Worm (Caenorhabditis elegans) whole organism, L4 larva: ENCODE measurements around the gene F38B2.6.

Experiments used
- Y75B8A.6 ChIP-seq: fragments of 200-800 bp; sonication (Bioruptor generic); IDR thresholded peaks from 2 replicates; pipeline ENCODE4 v1.3.6; 2022; ENCODE audit warnings: missing genetic modification reagents, missing genetic modification characterization, missing compliant biosample characterization
- aha-1 ChIP-seq: fragments of 150-350 bp; peaks from one replicate; lab custom pipeline; 2014; ENCODE audit warnings: missing biosample characterization, missing genetic modification characterization
- ceh-20 ChIP-seq: fragments of 200-800 bp; sonication (Bioruptor generic); IDR thresholded peaks from 2 replicates; pipeline ENCODE4 v1.3.6; 2022; ENCODE audit warnings: missing genetic modification reagents, missing genetic modification characterization, missing compliant biosample characterization
- ceh-28 ChIP-seq: fragments of 150-350 bp; optimal IDR thresholded peaks from 2 replicates; lab custom pipeline; 2014; ENCODE audit warnings: missing biosample characterization, missing genetic modification reagents, missing genetic modification characterization
- ceh-32 ChIP-seq: sonication (generic microtip); optimal IDR thresholded peaks from 2 replicates; lab custom pipeline; 2016; ENCODE audit warnings: mild to moderate bottlenecking, missing genetic modification characterization, missing compliant biosample characterization; ENCODE audit not compliant: poor library complexity
- ceh-44 ChIP-seq: fragments of 200-800 bp; sonication (Bioruptor generic); IDR thresholded peaks from 2 replicates; pipeline ENCODE4 v1.3.6; 2022; ENCODE audit warnings: missing genetic modification reagents, missing genetic modification characterization, missing compliant biosample characterization
- ceh-62 ChIP-seq: sonication (generic microtip); optimal IDR thresholded peaks from 2 replicates; lab custom pipeline; 2017; ENCODE audit warnings: missing biosample characterization, missing genetic modification characterization
- ces-1 ChIP-seq: fragments of 150-350 bp; sonication (generic microtip); optimal IDR thresholded peaks from 4 replicates; lab custom pipeline; 2014; ENCODE audit warnings: missing biosample characterization, missing genetic modification reagents, missing genetic modification characterization
- cey-2 ChIP-seq: sonication (generic microtip); optimal IDR thresholded peaks from 3 replicates; lab custom pipeline; 2017; ENCODE audit warnings: missing genetic modification characterization, mild to moderate bottlenecking, missing compliant biosample characterization, antibody characterized with exemption, borderline replicate concordance; ENCODE audit not compliant: insufficient read depth
- ctbp-1 ChIP-seq: fragments of 200-800 bp; sonication (Bioruptor generic); IDR thresholded peaks from 2 replicates; pipeline ENCODE4 v1.3.6; 2022; ENCODE audit warnings: missing genetic modification reagents, missing genetic modification characterization, missing compliant biosample characterization
- dmd-6 ChIP-seq: fragments of 200-800 bp; sonication (Bioruptor generic); IDR thresholded peaks from 2 replicates; pipeline ENCODE4 v1.3.6; 2022; ENCODE audit warnings: missing genetic modification reagents, missing genetic modification characterization, missing compliant biosample characterization
- dmd-9 ChIP-seq: fragments of 200-800 bp; sonication (Bioruptor generic); IDR thresholded peaks from 2 replicates; pipeline ENCODE4 v1.3.6; 2022; ENCODE audit warnings: missing genetic modification reagents, missing genetic modification characterization, missing compliant biosample characterization
- hlh-11 ChIP-seq: fragments of 200-800 bp; sonication (Bioruptor generic); optimal IDR thresholded peaks from 2 replicates; lab custom pipeline; 2018; ENCODE audit warnings: mild to moderate bottlenecking, missing genetic modification characterization, missing compliant biosample characterization
- hlh-30 ChIP-seq: sonication (generic microtip); optimal IDR thresholded peaks from 2 replicates; lab custom pipeline; 2017; ENCODE audit warnings: antibody characterized with exemption, mild to moderate bottlenecking, missing genetic modification characterization, missing compliant biosample characterization; ENCODE audit not compliant: insufficient read depth
- lim-7 ChIP-seq: fragments of 200-800 bp; sonication (Bioruptor generic); IDR thresholded peaks from 2 replicates; pipeline ENCODE4 v1.3.6; 2022; ENCODE audit warnings: missing genetic modification characterization, missing compliant biosample characterization
- lin-39 ChIP-seq: fragments of 150-350 bp; optimal IDR thresholded peaks from 2 replicates; lab custom pipeline; 2014; ENCODE audit warnings: missing biosample characterization, missing genetic modification reagents, missing genetic modification characterization
- lir-3 ChIP-seq: sonication (generic microtip); optimal IDR thresholded peaks from 2 replicates; lab custom pipeline; 2016; ENCODE audit warnings: mild to moderate bottlenecking, missing genetic modification characterization, missing compliant biosample characterization
- lsy-2 ChIP-seq, 2 experiments: fragments of 150-350 bp in 1 of 2; sonication (generic microtip) in 1 of 2; optimal IDR thresholded peaks; 2 replicates each; lab custom pipeline; 2014 to 2017; ENCODE audit warnings: missing biosample characterization in 2 of 2, missing genetic modification characterization in 2 of 2
- mdl-1 ChIP-seq, 2 experiments: fragments of 150-350 bp in 1 of 2; sonication (generic microtip) in 1 of 2; optimal IDR thresholded peaks; 2 replicates each; lab custom pipeline; 2014 to 2017; ENCODE audit warnings: missing biosample characterization in 2 of 2, missing genetic modification characterization in 2 of 2
- mdt-29 ChIP-seq: fragments of 200-800 bp; sonication (Bioruptor generic); IDR thresholded peaks from 2 replicates; pipeline ENCODE4 v1.3.6; 2022; ENCODE audit warnings: missing genetic modification reagents, missing genetic modification characterization, missing compliant biosample characterization
- mep-1 ChIP-seq: fragments of 150-350 bp; sonication (generic microtip); optimal IDR thresholded peaks from 3 replicates; lab custom pipeline; 2014; ENCODE audit warnings: missing biosample characterization, missing genetic modification characterization
- nhr-28 ChIP-seq: fragments of 150-350 bp; optimal IDR thresholded peaks from 2 replicates; lab custom pipeline; 2014; ENCODE audit warnings: missing biosample characterization, missing genetic modification characterization
- nhr-77 ChIP-seq: fragments of 150-350 bp; optimal IDR thresholded peaks from 2 replicates; lab custom pipeline; 2014; ENCODE audit warnings: missing biosample characterization, missing genetic modification characterization
- pha-4 ChIP-seq, 2 experiments: fragments of 150-350 bp in 1 of 2; fragments of 200-800 bp in 1 of 2; sonication (Bioruptor generic) in 1 of 2; IDR thresholded peaks in 1 of 2; optimal IDR thresholded peaks in 1 of 2; 2 replicates each; pipeline versions ENCODE4 v1.3.6 to Lab custom; 2014 to 2022; ENCODE audit warnings: missing genetic modification characterization in 2 of 2, missing genetic modification reagents in 2 of 2, missing biosample characterization in 1 of 2, missing compliant biosample characterization in 1 of 2
- pqm-1 ChIP-seq: sonication (generic microtip); optimal IDR thresholded peaks from 2 replicates; lab custom pipeline; 2017; ENCODE audit warnings: missing biosample characterization, missing genetic modification characterization
- rbr-2 ChIP-seq: sonication (generic microtip); optimal IDR thresholded peaks from 2 replicates; lab custom pipeline; 2016; ENCODE audit warnings: missing genotype, missing genetic modification characterization, missing compliant biosample characterization
- spr-3 ChIP-seq: fragments of 200-800 bp; sonication (Bioruptor generic); optimal IDR thresholded peaks from 2 replicates; lab custom pipeline; 2018; ENCODE audit warnings: mild to moderate bottlenecking, missing genetic modification characterization, missing compliant biosample characterization
- tra-1 ChIP-seq: fragments of 200-800 bp; sonication (Bioruptor generic); IDR thresholded peaks from 2 replicates; pipeline ENCODE4 v1.3.6; 2022; ENCODE audit warnings: missing genetic modification reagents, missing genetic modification characterization, missing compliant biosample characterization
- unc-39 ChIP-seq: sonication (generic microtip); optimal IDR thresholded peaks from 2 replicates; lab custom pipeline; 2017; ENCODE audit warnings: missing biosample characterization, missing genetic modification characterization
- unc-62 ChIP-seq, 3 experiments: fragments of 150-350 bp in 1 of 3; sonication (generic microtip); optimal IDR thresholded peaks in 2 of 3; peaks in 1 of 3; 1 replicate in 1 of 3; 2 replicates in 2 of 3; lab custom pipeline; 2014 to 2017; ENCODE audit warnings: missing biosample characterization in 3 of 3, missing genetic modification characterization in 3 of 3, missing genetic modification reagents in 3 of 3, missing genotype in 1 of 3
- zip-2 ChIP-seq: fragments of 150-350 bp; optimal IDR thresholded peaks from 2 replicates; lab custom pipeline; 2014; ENCODE audit warnings: missing biosample characterization, missing genetic modification characterization

Gene F38B2.6

ce11 chrX:11243604-11244003, 37.4 kb downstream of the F38B2.6 start:
- no peak for TF ChIP-seq Y75B8A.6
- TF ChIP-seq unc-39 (tag; lab: Kevin White, UChicago) = no peak
- TF ChIP-seq ceh-28 (tag; lab: Kevin White, UChicago) = no peak
- TF ChIP-seq ceh-44 (GFP tag; lab: Robert Waterston, UW) = no peak
- TF ChIP-seq cey-2 (tag; lab: Kevin White, UChicago) = no peak
- TF ChIP-seq ces-1 = no peak
- no peak for TF ChIP-seq zip-2 (tag; lab: Kevin White, UChicago)
- TF ChIP-seq unc-62 (GFP tag; optimal IDR thresholded peaks at IDR 0.05 in 1 of 2; lab: Kevin White, UChicago) = peak in 1 of 2 experiments; percentile 75
- no peak for TF ChIP-seq unc-62 (tag; optimal IDR thresholded peaks at IDR 0.05; lab: Kevin White, UChicago)
- no peak for TF ChIP-seq pqm-1 (tag; lab: Kevin White, UChicago)
- TF ChIP-seq ceh-32 (tag; lab: Kevin White, UChicago) = no peak
- peak; percentile 72 for TF ChIP-seq aha-1 (tag; lab: Kevin White, UChicago)
- TF ChIP-seq nhr-28 (tag; lab: Kevin White, UChicago) = no peak
- TF ChIP-seq mep-1 (tag; lab: Kevin White, UChicago) = no peak

ce11 chrX:11241479-11241878, 39.6 kb downstream of the F38B2.6 start:
- no peak for TF ChIP-seq unc-39 (tag; lab: Kevin White, UChicago)
- TF ChIP-seq lim-7 = no peak
- TF ChIP-seq unc-62 (GFP tag; optimal IDR thresholded peaks at IDR 0.05 in 1 of 2; lab: Kevin White, UChicago) = peak in 1 of 2 experiments; percentile 68
- TF ChIP-seq unc-62 (tag; optimal IDR thresholded peaks at IDR 0.05; lab: Kevin White, UChicago) = no peak
- TF ChIP-seq ceh-62 (tag; lab: Kevin White, UChicago) = no peak
- TF ChIP-seq lsy-2 (tag; optimal IDR thresholded peaks at IDR 0.05; lab: Kevin White, UChicago) = peak in 1 of 2 experiments; percentile 32
- TF ChIP-seq rbr-2 (tag; lab: Kevin White, UChicago) = peak; percentile 1
- TF ChIP-seq hlh-30 (tag; lab: Kevin White, UChicago) = peak; percentile 33
- no peak for TF ChIP-seq pha-4 (GFP tag; IDR thresholded peaks at IDR 0.05; lab: Robert Waterston, UW)
- no peak for TF ChIP-seq pha-4 (tag; optimal IDR thresholded peaks at IDR 0.05; lab: Kevin White, UChicago)
- TF ChIP-seq mdl-1 (tag; optimal IDR thresholded peaks at IDR 0.05; lab: Kevin White, UChicago) = peak in 1 of 2 experiments; percentile 41
- no peak for TF ChIP-seq lin-39 (tag; lab: Kevin White, UChicago)
- 0 out of 2 replicates have a peak, but pooled peaks have one; percentile 30 for TF ChIP-seq ctbp-1 (GFP tag; lab: Robert Waterston, UW)
- no peak for TF ChIP-seq dmd-9 (GFP tag; lab: Robert Waterston, UW)

- no peak for TF ChIP-seq spr-3 (GFP tag; lab: Kevin White, UChicago)
- TF ChIP-seq tra-1 (GFP tag; lab: Robert Waterston, UW) = no peak
- no peak for TF ChIP-seq mdt-29 (GFP tag; lab: Robert Waterston, UW)
- peak in 1 of 2 experiments; percentile 22 for TF ChIP-seq lsy-2 (tag; optimal IDR thresholded peaks at IDR 0.05; lab: Kevin White, UChicago)
- TF ChIP-seq nhr-77 (tag; lab: Kevin White, UChicago) = no peak
- TF ChIP-seq mdl-1 (tag; optimal IDR thresholded peaks at IDR 0.05; lab: Kevin White, UChicago) = peak in 1 of 2 experiments; percentile 6
- TF ChIP-seq dmd-6 (GFP tag; lab: Robert Waterston, UW) = 0 out of 2 replicates have a peak, but pooled peaks have one; percentile 8
- 0 out of 2 replicates have a peak, but pooled peaks have one; percentile 41 for TF ChIP-seq ceh-20 (GFP tag; lab: Robert Waterston, UW)
- TF ChIP-seq lir-3 (tag; lab: Kevin White, UChicago) = no peak
- no peak for TF ChIP-seq pha-4 (GFP tag; IDR thresholded peaks at IDR 0.05; lab: Robert Waterston, UW)
- no peak for TF ChIP-seq pha-4 (tag; optimal IDR thresholded peaks at IDR 0.05; lab: Kevin White, UChicago)
- peak; percentile 17 for TF ChIP-seq hlh-11 (tag; lab: Kevin White, UChicago)
- TF ChIP-seq hlh-30 (tag; lab: Kevin White, UChicago) = peak; percentile 53
These were observed 40.4 kb downstream of the F38B2.6 start, which contains the start of gene C34F6.10 for ce11 chrX:11240585-11241115. TSS of gene C34F6.10 (minus strand) at chrX:11240635.
